Worm (Caenorhabditis elegans) whole organism, young adult: Measurements from ENCODE around the gene pmp-2.

Source experiments
- F52B5.7 ChIP-seq: sonication (generic microtip); optimal IDR thresholded peaks from 2 replicates; lab custom pipeline; 2016; ENCODE audit warnings: mild to moderate bottlenecking, missing genetic modification characterization, missing compliant biosample characterization
- nfya-1 ChIP-seq: sonication (generic microtip); optimal IDR thresholded peaks from 2 replicates; lab custom pipeline; 2017; ENCODE audit warnings: antibody characterized with exemption, missing compliant biosample characterization, missing genetic modification characterization, borderline replicate concordance; ENCODE audit not compliant: insufficient read depth
- nhr-120 ChIP-seq: fragments of 200-800 bp; sonication (Bioruptor generic); IDR thresholded peaks from 2 replicates; pipeline ENCODE4 v1.3.6; 2022; ENCODE audit warnings: missing genetic modification characterization, missing compliant biosample characterization

DNA sequence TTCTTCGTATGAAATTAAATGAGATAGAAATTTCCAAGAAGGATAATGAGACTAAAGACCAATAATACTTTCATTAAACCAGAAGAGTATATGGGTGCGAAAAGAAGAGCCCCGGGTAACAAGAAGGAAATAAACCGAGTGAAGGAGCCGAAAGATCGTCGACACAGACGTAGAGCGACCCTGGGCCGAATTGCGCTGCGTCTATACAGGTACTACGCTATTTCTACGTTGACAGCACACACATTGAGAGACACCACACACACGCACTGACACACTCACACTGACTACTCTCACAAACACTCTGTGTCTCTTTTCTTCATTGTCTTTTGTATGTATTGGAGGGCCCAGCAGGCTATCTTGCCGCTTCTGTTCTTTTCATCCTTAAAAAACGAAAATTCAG lies 28.8 kb downstream of the pmp-2 start:
- TF ChIP-seq nhr-120 (GFP tag; lab: Robert Waterston, UW) (no peak), F52B5.7 (tag; lab: Kevin White, UChicago) (no peak), nfya-1 (tag; lab: Kevin White, UChicago) (no peak)
